Fruit fly (Drosophila melanogaster) whole organism, embryonic: Measurements from ENCODE around the gene gish.

Experiments used
- Awh ChIP-seq: fragments of 200-800 bp; sonication (Bioruptor generic); IDR thresholded peaks from 2 replicates; pipeline ENCODE4, ENCODE4 v1.3.6; 2022; ENCODE audit warnings: missing biosample characterization, missing genetic modification characterization
- CG11085 ChIP-seq: fragments of 200-800 bp; sonication (Bioruptor generic); IDR thresholded peaks from 2 replicates; pipeline ENCODE4 v1.3.6; 2022; ENCODE audit warnings: missing biosample characterization, missing genetic modification characterization
- CG1233 ChIP-seq: fragments of 200-800 bp; sonication (Bioruptor generic); optimal IDR thresholded peaks from 4 replicates; lab custom pipeline; 2018; ENCODE audit warnings: missing biosample characterization, mild to moderate bottlenecking, missing genetic modification characterization
- CG12744 ChIP-seq: fragments of 200-800 bp; sonication (Bioruptor generic); optimal IDR thresholded peaks from 2 replicates; lab custom pipeline; 2016; ENCODE audit warnings: missing biosample characterization, missing genetic modification characterization
- CG15479 ChIP-seq: fragments of 200-800 bp; sonication (Bioruptor generic); optimal IDR thresholded peaks from 3 replicates; lab custom pipeline; 2019; ENCODE audit warnings: missing biosample characterization, mild to moderate bottlenecking, missing genetic modification characterization, moderate library complexity
- CG17359 ChIP-seq: fragments of 200-800 bp; sonication (Bioruptor generic); optimal IDR thresholded peaks from 3 replicates; lab custom pipeline; 2018; ENCODE audit warnings: missing biosample characterization, mild to moderate bottlenecking, missing genetic modification characterization, moderate library complexity
- CG17568 ChIP-seq: fragments of 200-800 bp; sonication (Bioruptor generic); optimal IDR thresholded peaks from 2 replicates; lab custom pipeline; 2018; ENCODE audit warnings: missing biosample characterization, mild to moderate bottlenecking, missing genetic modification characterization, moderate library complexity
- CG18262 ChIP-seq: fragments of 200-800 bp; optimal IDR thresholded peaks from 3 replicates; lab custom pipeline; 2019; ENCODE audit warnings: missing biosample characterization, mild to moderate bottlenecking, missing genetic modification characterization, moderate library complexity
- CG18619 ChIP-seq: fragments of 200-800 bp; sonication (Bioruptor generic); optimal IDR thresholded peaks from 3 replicates; lab custom pipeline; 2017; ENCODE audit warnings: missing biosample characterization, mild to moderate bottlenecking, missing genetic modification characterization
- CG2712 ChIP-seq: fragments of 200-800 bp; optimal IDR thresholded peaks from 3 replicates; lab custom pipeline; 2019; ENCODE audit warnings: missing biosample characterization, mild to moderate bottlenecking, missing genetic modification characterization, moderate library complexity
- CG30431 ChIP-seq: fragments of 200-800 bp; sonication (Bioruptor generic); optimal IDR thresholded peaks from 2 replicates; lab custom pipeline; 2017; ENCODE audit warnings: missing biosample characterization, missing genetic modification characterization
- CG31224 ChIP-seq: fragments of 200-800 bp; sonication (Bioruptor generic); IDR thresholded peaks from 2 replicates; pipeline ENCODE4 v1.3.6; 2022; ENCODE audit warnings: missing biosample characterization, missing genetic modification characterization
- CG32772 ChIP-seq: fragments of 200-800 bp; sonication (Bioruptor generic); IDR thresholded peaks from 2 replicates; pipeline ENCODE4 v1.3.6; 2022; ENCODE audit warnings: missing biosample characterization, missing genetic modification characterization
- CG33213 ChIP-seq: fragments of 200-800 bp; sonication (Bioruptor generic); optimal IDR thresholded peaks from 3 replicates; lab custom pipeline; 2016; ENCODE audit warnings: missing biosample characterization, missing genetic modification characterization
- CG3407 ChIP-seq: fragments of 200-800 bp; sonication (Bioruptor generic); optimal IDR thresholded peaks from 2 replicates; lab custom pipeline; 2018; ENCODE audit warnings: missing biosample characterization, mild to moderate bottlenecking, missing genetic modification characterization
- CG43689 ChIP-seq: fragments of 200-800 bp; sonication (Bioruptor generic); IDR thresholded peaks from 2 replicates; pipeline ENCODE4 v1.3.6; 2022; ENCODE audit warnings: missing biosample characterization, missing genetic modification characterization
- CG4820 ChIP-seq: fragments of 200-800 bp; sonication (Bioruptor generic); optimal IDR thresholded peaks from 3 replicates; lab custom pipeline; 2016; ENCODE audit warnings: missing biosample characterization, missing genetic modification characterization
- CG6765 ChIP-seq: fragments of 200-800 bp; sonication (Bioruptor generic); optimal IDR thresholded peaks from 3 replicates; lab custom pipeline; 2017; ENCODE audit warnings: missing biosample characterization, mild to moderate bottlenecking, missing genetic modification characterization
- CG7786 ChIP-seq: fragments of 200-800 bp; sonication (Bioruptor generic); optimal IDR thresholded peaks from 2 replicates; lab custom pipeline; 2016; ENCODE audit warnings: missing biosample characterization, missing genetic modification characterization
- CG9215 ChIP-seq: fragments of 200-800 bp; sonication (Bioruptor generic); IDR thresholded peaks from 2 replicates; pipeline ENCODE4 v1.3.6; 2022; ENCODE audit warnings: missing biosample characterization, missing genetic modification characterization
- CG9609 ChIP-seq: fragments of 200-800 bp; sonication (Bioruptor generic); optimal IDR thresholded peaks from 3 replicates; lab custom pipeline; 2016; ENCODE audit warnings: missing biosample characterization, missing genetic modification characterization
- CG9817 ChIP-seq: fragments of 200-800 bp; sonication (Bioruptor generic); optimal IDR thresholded peaks from 2 replicates; lab custom pipeline; 2018; ENCODE audit warnings: missing biosample characterization, mild to moderate bottlenecking, missing genetic modification characterization, moderate library complexity
- Camta ChIP-seq: fragments of 200-800 bp; sonication (Bioruptor generic); optimal IDR thresholded peaks from 2 replicates; lab custom pipeline; 2016; ENCODE audit warnings: missing biosample characterization, missing genetic modification characterization
- D19A ChIP-seq: fragments of 200-800 bp; optimal IDR thresholded peaks from 3 replicates; lab custom pipeline; 2019; ENCODE audit warnings: missing biosample characterization, mild to moderate bottlenecking, missing genetic modification characterization, moderate library complexity
- Dbx ChIP-seq: fragments of 200-800 bp; sonication (Bioruptor generic); IDR thresholded peaks from 3 replicates; pipeline ENCODE4 v1.3.6; 2022; ENCODE audit warnings: missing biosample characterization, missing genetic modification characterization
- Doc2 ChIP-seq: fragments of 200-800 bp; sonication (Bioruptor generic); IDR thresholded peaks from 2 replicates; pipeline ENCODE4 v1.3.6; 2022; ENCODE audit warnings: missing biosample characterization, missing genetic modification characterization
- ERR ChIP-seq: fragments of 200-800 bp; sonication (Bioruptor generic); optimal IDR thresholded peaks from 2 replicates; lab custom pipeline; 2016; ENCODE audit warnings: missing biosample characterization, missing genetic modification characterization
- Ets97D ChIP-seq: fragments of 200-800 bp; sonication (Bioruptor generic); optimal IDR thresholded peaks from 3 replicates; lab custom pipeline; 2016; ENCODE audit warnings: missing biosample characterization, missing genetic modification characterization
- Fer1 ChIP-seq: fragments of 200-800 bp; sonication (Bioruptor generic); optimal IDR thresholded peaks from 2 replicates; lab custom pipeline; 2017; ENCODE audit warnings: missing biosample characterization, mild to moderate bottlenecking, missing genetic modification characterization
- Fer3 ChIP-seq: fragments of 200-800 bp; sonication (Bioruptor generic); optimal IDR thresholded peaks from 2 replicates; lab custom pipeline; 2018; ENCODE audit warnings: missing biosample characterization, mild to moderate bottlenecking, missing genetic modification characterization, moderate library complexity
- GATAe ChIP-seq: fragments of 200-800 bp; sonication (Bioruptor generic); conservative IDR thresholded peaks from 2 replicates; pipeline ENCODE4 v1.3.6; 2022; ENCODE audit warnings: missing biosample characterization, missing genetic modification characterization
- Hr39 ChIP-seq: fragments of >200 bp; optimal IDR thresholded peaks from 2 replicates; lab custom pipeline; 2017
- Meics ChIP-seq: fragments of 200-800 bp; sonication (Bioruptor generic); optimal IDR thresholded peaks from 2 replicates; lab custom pipeline; 2017; ENCODE audit warnings: missing biosample characterization, mild to moderate bottlenecking, missing genetic modification characterization
- Myb ChIP-seq: fragments of 200-800 bp; sonication (Bioruptor generic); optimal IDR thresholded peaks from 2 replicates; lab custom pipeline; 2016; ENCODE audit warnings: missing biosample characterization, missing genetic modification characterization
- Ptx1 ChIP-seq: fragments of 200-800 bp; sonication (Bioruptor generic); IDR thresholded peaks from 2 replicates; pipeline ENCODE4 v1.3.6; 2022; ENCODE audit warnings: missing biosample characterization, missing genetic modification characterization
- TFAM ChIP-seq: fragments of 200-800 bp; sonication (Bioruptor generic); optimal IDR thresholded peaks from 2 replicates; lab custom pipeline; 2017; ENCODE audit warnings: missing biosample characterization, missing genetic modification characterization, inconsistent platforms
- Xbp1 ChIP-seq: fragments of 200-800 bp; sonication (Bioruptor generic); optimal IDR thresholded peaks from 3 replicates; lab custom pipeline; 2016; ENCODE audit warnings: missing biosample characterization, mild to moderate bottlenecking, missing genetic modification characterization
- ab ChIP-seq: fragments of 200-800 bp; sonication (Bioruptor generic); optimal IDR thresholded peaks from 2 replicates; lab custom pipeline; 2016; ENCODE audit warnings: missing biosample characterization, missing genetic modification characterization
- bab2 ChIP-seq: fragments of 200-800 bp; sonication (Bioruptor generic); optimal IDR thresholded peaks from 2 replicates; lab custom pipeline; 2016; ENCODE audit warnings: missing biosample characterization, missing genetic modification characterization
- cas ChIP-seq: fragments of 200-800 bp; sonication (Bioruptor generic); IDR thresholded peaks from 2 replicates; pipeline ENCODE4 v1.3.6; 2022; ENCODE audit warnings: missing biosample characterization, missing genetic modification characterization
- caup ChIP-seq: fragments of 200-800 bp; sonication (Bioruptor generic); optimal IDR thresholded peaks from 3 replicates; lab custom pipeline; 2017; ENCODE audit warnings: missing biosample characterization, mild to moderate bottlenecking, missing genetic modification characterization, moderate library complexity; ENCODE audit not compliant: severe bottlenecking
- dmrt99B ChIP-seq: fragments of 200-800 bp; sonication (Bioruptor generic); optimal IDR thresholded peaks from 2 replicates; lab custom pipeline; 2018; ENCODE audit warnings: missing biosample characterization, mild to moderate bottlenecking, missing genetic modification characterization, moderate library complexity
- exex ChIP-seq: fragments of 200-800 bp; sonication (Bioruptor generic); optimal IDR thresholded peaks from 4 replicates; lab custom pipeline; 2018; ENCODE audit warnings: missing biosample characterization, mild to moderate bottlenecking, missing genetic modification characterization, moderate library complexity
- hth ChIP-seq: fragments of >200 bp; optimal IDR thresholded peaks from 2 replicates; lab custom pipeline; 2017; ENCODE audit warnings: inconsistent platforms
- ken ChIP-seq: fragments of 200-800 bp; sonication (Bioruptor generic); IDR thresholded peaks from 3 replicates; pipeline ENCODE4 v1.3.6; 2022; ENCODE audit warnings: missing biosample characterization, missing genetic modification characterization
- pb ChIP-seq: fragments of 200-800 bp; sonication (Bioruptor generic); optimal IDR thresholded peaks from 3 replicates; lab custom pipeline; 2016; ENCODE audit warnings: missing biosample characterization, missing genetic modification characterization
- pho ChIP-seq: fragments of 200-800 bp; sonication (Bioruptor generic); optimal IDR thresholded peaks from 2 replicates; lab custom pipeline; 2016; ENCODE audit warnings: missing biosample characterization, missing genetic modification characterization
- sim ChIP-seq: fragments of 200-800 bp; sonication (Bioruptor generic); IDR thresholded peaks from 2 replicates; pipeline ENCODE4 v1.3.6; 2022; ENCODE audit warnings: missing biosample characterization, missing genetic modification characterization
- stwl ChIP-seq: fragments of 200-800 bp; sonication (Bioruptor generic); optimal IDR thresholded peaks from 3 replicates; lab custom pipeline; 2018; ENCODE audit warnings: missing biosample characterization, mild to moderate bottlenecking, missing genetic modification characterization, moderate library complexity
- tio ChIP-seq: fragments of 200-800 bp; sonication (Bioruptor generic); optimal IDR thresholded peaks from 2 replicates; lab custom pipeline; 2017; ENCODE audit warnings: missing biosample characterization, missing genetic modification characterization, inconsistent platforms
- tx ChIP-seq: fragments of 200-800 bp; sonication (Bioruptor generic); optimal IDR thresholded peaks from 2 replicates; lab custom pipeline; 2016; ENCODE audit warnings: missing biosample characterization, missing genetic modification characterization
- usp ChIP-seq: fragments of >200 bp; optimal IDR thresholded peaks from 2 replicates; lab custom pipeline; 2017; ENCODE audit warnings: missing biosample characterization, missing genetic modification characterization
- wdn ChIP-seq: fragments of 200-800 bp; sonication (Bioruptor generic); IDR thresholded peaks from 2 replicates; pipeline ENCODE4 v1.3.6; 2022; ENCODE audit warnings: missing biosample characterization, missing genetic modification characterization

gish gene

DNA sequence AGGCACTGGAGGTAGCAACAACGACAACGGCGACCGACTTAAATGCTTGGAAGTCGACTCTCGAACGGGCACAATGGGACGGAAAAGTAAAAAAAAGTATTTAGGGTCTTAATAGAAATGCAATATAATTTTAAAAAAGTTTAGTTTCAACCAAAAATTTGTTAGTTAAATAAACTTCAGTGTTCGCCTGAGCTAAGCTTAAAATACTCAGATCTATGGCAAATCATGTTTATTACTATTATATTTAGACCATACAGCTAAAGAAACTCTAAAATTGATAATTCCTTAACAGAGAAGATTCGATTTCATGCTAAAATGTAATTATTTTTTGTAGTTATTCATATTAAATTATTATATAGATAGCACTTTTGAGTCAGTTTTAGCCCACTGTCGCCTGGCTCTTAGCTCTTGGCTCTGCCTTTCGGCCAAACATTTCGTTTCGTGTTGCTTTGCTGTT lies 18.8 kb upstream of the gish start (continued):
- TF ChIP-seq Fer3 (tag; lab: Kevin White, UChicago), result peak; percentile 65
- TF ChIP-seq bab2, result no peak
- TF ChIP-seq CG12744 (GFP tag; lab: Kevin White, UChicago), result no peak
- TF ChIP-seq Ptx1 (GFP tag; lab: Robert Waterston, UW), result no peak
- TF ChIP-seq ERR (GFP tag; lab: Kevin White, UChicago), result no peak
- peak; percentile 90 for TF ChIP-seq CG18619 (GFP tag; lab: Kevin White, UChicago)
- peak; percentile 90 for TF ChIP-seq CG18262
- TF ChIP-seq CG7786, result no peak
- peak; percentile 84 for TF ChIP-seq Fer1
- no peak for TF ChIP-seq CG15479 (GFP tag; lab: Kevin White, UChicago)
- no peak for TF ChIP-seq sim (GFP tag; lab: Robert Waterston, UW)
- no peak for TF ChIP-seq CG33213 (GFP tag; lab: Kevin White, UChicago)
- peak; percentile 70 for TF ChIP-seq Xbp1
- TF ChIP-seq ab (GFP tag; lab: Kevin White, UChicago), result no peak
- TF ChIP-seq CG9215 (GFP tag; lab: Robert Waterston, UW), result no peak
- TF ChIP-seq wdn (GFP tag; lab: Robert Waterston, UW), result no peak
- no peak for TF ChIP-seq tx
- TF ChIP-seq CG9817 (tag; lab: Kevin White, UChicago), result peak; percentile 61
- peak; percentile 85 for TF ChIP-seq CG2712
- peak; percentile 72 for TF ChIP-seq caup (GFP tag; lab: Kevin White, UChicago)
- TF ChIP-seq CG6765 (GFP tag; lab: Kevin White, UChicago), result peak; percentile 73
- no peak for TF ChIP-seq ken
- TF ChIP-seq Camta, result no peak
- TF ChIP-seq hth (lab: Kevin White, UChicago), result no peak
- peak; percentile 69 for TF ChIP-seq CG4820 (GFP tag; lab: Kevin White, UChicago)
- no peak for TF ChIP-seq Doc2 (GFP tag; lab: Robert Waterston, UW)
- TF ChIP-seq Meics, result peak; percentile 88
- peak; percentile 89 for TF ChIP-seq dmrt99B (tag; lab: Kevin White, UChicago)
- TF ChIP-seq CG43689 (GFP tag; lab: Robert Waterston, UW), result no peak
- TF ChIP-seq CG31224 (GFP tag; lab: Robert Waterston, UW), result no peak
- peak; percentile 49 for TF ChIP-seq exex (tag; lab: Kevin White, UChicago)
- no peak for TF ChIP-seq Dbx (GFP tag; lab: Robert Waterston, UW)
- TF ChIP-seq Hr39 (lab: Kevin White, UChicago), result no peak
- peak; percentile 81 for TF ChIP-seq CG1233 (GFP tag; lab: Kevin White, UChicago)
- TF ChIP-seq D19A (tag; lab: Kevin White, UChicago), result peak; percentile 79
- peak; percentile 77 for TF ChIP-seq CG17359 (tag; lab: Kevin White, UChicago)
- TF ChIP-seq Myb (GFP tag; lab: Kevin White, UChicago), result no peak
- TF ChIP-seq Ets97D (GFP tag; lab: Kevin White, UChicago), result no peak
- no peak for TF ChIP-seq CG9609 (GFP tag; lab: Kevin White, UChicago)
- no peak for TF ChIP-seq cas (GFP tag; lab: Robert Waterston, UW)
- TF ChIP-seq TFAM (GFP tag; lab: Kevin White, UChicago), result no peak
- TF ChIP-seq usp (GFP tag; lab: Kevin White, UChicago), result no peak
- no peak for TF ChIP-seq CG32772 (GFP tag; lab: Robert Waterston, UW)
- no peak for TF ChIP-seq pb
- TF ChIP-seq pho (GFP tag; lab: Kevin White, UChicago), result no peak
- TF ChIP-seq GATAe (GFP tag; lab: Robert Waterston, UW), result no peak
- TF ChIP-seq tio (GFP tag; lab: Kevin White, UChicago), result peak; percentile 81
- no peak for TF ChIP-seq CG11085 (GFP tag; lab: Robert Waterston, UW)
- TF ChIP-seq CG3407 (GFP tag; lab: Kevin White, UChicago), result peak; percentile 51
- TF ChIP-seq CG30431 (GFP tag; lab: Kevin White, UChicago), result peak; percentile 35
- no peak for TF ChIP-seq Awh (GFP tag; lab: Robert Waterston, UW)
- TF ChIP-seq CG17568 (GFP tag; lab: Kevin White, UChicago), result peak; percentile 29
- no peak for TF ChIP-seq stwl (tag; lab: Kevin White, UChicago)
